Worm (Caenorhabditis elegans) whole organism, L4 larva: ENCODE measurements around the gene ccpp-6.
"Not testable (repeated sequence)": the region's sequence is repeated elsewhere in the genome, so short reads cannot be mapped to it uniquely, and the experiment has no call there.

ENCODE experiments used
- D1046.2 ChIP-seq: fragments of 200-800 bp; sonication (Bioruptor generic); IDR thresholded peaks from 2 replicates; pipeline ENCODE4 v1.3.6; 2022; ENCODE audit warnings: missing genetic modification characterization, missing compliant biosample characterization
- T20F7.1 ChIP-seq: fragments of 200-800 bp; sonication (Bioruptor generic); optimal IDR thresholded peaks from 2 replicates; lab custom pipeline; 2018; ENCODE audit warnings: mild to moderate bottlenecking, missing genetic modification characterization, missing compliant biosample characterization
- T26A8.4 ChIP-seq: fragments of 200-800 bp; sonication (Bioruptor generic); IDR thresholded peaks from 2 replicates; pipeline ENCODE4 v1.3.6; 2022; ENCODE audit warnings: missing genetic modification characterization, missing compliant biosample characterization
- Y48G9A.11 ChIP-seq: fragments of 200-800 bp; sonication (Bioruptor generic); IDR thresholded peaks from 2 replicates; pipeline ENCODE4 v1.3.6; 2022; ENCODE audit warnings: missing genetic modification reagents, missing genetic modification characterization, missing compliant biosample characterization
- ZK337.2 ChIP-seq: fragments of 200-800 bp; sonication (Bioruptor generic); IDR thresholded peaks from 2 replicates; pipeline ENCODE4 v1.3.6; 2022; ENCODE audit warnings: missing genetic modification reagents, missing genetic modification characterization, missing compliant biosample characterization
- aha-1 ChIP-seq: fragments of 150-350 bp; peaks from one replicate; lab custom pipeline; 2014; ENCODE audit warnings: missing biosample characterization, missing genetic modification characterization
- arid-1 ChIP-seq: fragments of 200-800 bp; sonication (Bioruptor generic); conservative IDR thresholded peaks from 2 replicates; pipeline ENCODE4 v1.3.6; 2022; ENCODE audit warnings: missing genetic modification reagents, missing genetic modification characterization, missing compliant biosample characterization
- ceh-20 ChIP-seq: fragments of 200-800 bp; sonication (Bioruptor generic); IDR thresholded peaks from 2 replicates; pipeline ENCODE4 v1.3.6; 2022; ENCODE audit warnings: missing genetic modification reagents, missing genetic modification characterization, missing compliant biosample characterization
- ceh-44 ChIP-seq: fragments of 200-800 bp; sonication (Bioruptor generic); IDR thresholded peaks from 2 replicates; pipeline ENCODE4 v1.3.6; 2022; ENCODE audit warnings: missing genetic modification reagents, missing genetic modification characterization, missing compliant biosample characterization
- ctbp-1 ChIP-seq: fragments of 200-800 bp; sonication (Bioruptor generic); IDR thresholded peaks from 2 replicates; pipeline ENCODE4 v1.3.6; 2022; ENCODE audit warnings: missing genetic modification reagents, missing genetic modification characterization, missing compliant biosample characterization
- daf-16 ChIP-seq, 3 experiments: sonication (generic microtip); optimal IDR thresholded peaks; 2 replicates each; lab custom pipeline; 2016 to 2017; ENCODE audit warnings: missing genetic modification characterization in 3 of 3, missing genetic modification reagents in 3 of 3, mild to moderate bottlenecking in 2 of 3, missing compliant biosample characterization in 2 of 3, missing biosample characterization in 1 of 3, moderate library complexity in 1 of 3
- daf-19 ChIP-seq: fragments of 200-800 bp; sonication (Bioruptor generic); conservative IDR thresholded peaks from 2 replicates; pipeline ENCODE4 v1.3.6; 2022; ENCODE audit warnings: missing genetic modification characterization, missing compliant biosample characterization
- dmd-6 ChIP-seq: fragments of 200-800 bp; sonication (Bioruptor generic); IDR thresholded peaks from 2 replicates; pipeline ENCODE4 v1.3.6; 2022; ENCODE audit warnings: missing genetic modification reagents, missing genetic modification characterization, missing compliant biosample characterization
- dmd-9 ChIP-seq: fragments of 200-800 bp; sonication (Bioruptor generic); IDR thresholded peaks from 2 replicates; pipeline ENCODE4 v1.3.6; 2022; ENCODE audit warnings: missing genetic modification reagents, missing genetic modification characterization, missing compliant biosample characterization
- dpl-1 ChIP-seq: fragments of 150-350 bp; optimal IDR thresholded peaks from 2 replicates; lab custom pipeline; 2014; ENCODE audit warnings: missing biosample characterization, missing genetic modification reagents, missing genetic modification characterization
- duxl-1 ChIP-seq: sonication (generic microtip); optimal IDR thresholded peaks from 2 replicates; lab custom pipeline; 2016; ENCODE audit warnings: mild to moderate bottlenecking, missing genetic modification characterization, moderate library complexity, missing compliant biosample characterization; ENCODE audit not compliant: poor library complexity
- egl-43 ChIP-seq: fragments of 200-800 bp; sonication (Bioruptor generic); IDR thresholded peaks from 2 replicates; pipeline ENCODE4 v1.3.6; 2022; ENCODE audit warnings: missing genetic modification reagents, missing genetic modification characterization, missing compliant biosample characterization
- hif-1 ChIP-seq, 2 experiments: sonication (generic microtip); optimal IDR thresholded peaks; 2 replicates each; lab custom pipeline; 2016 to 2017; ENCODE audit warnings: missing compliant biosample characterization in 2 of 2, missing genetic modification characterization in 2 of 2, missing genetic modification reagents in 2 of 2, missing genotype in 2 of 2, mild to moderate bottlenecking in 1 of 2
- hlh-11 ChIP-seq: fragments of 200-800 bp; sonication (Bioruptor generic); optimal IDR thresholded peaks from 2 replicates; lab custom pipeline; 2018; ENCODE audit warnings: mild to moderate bottlenecking, missing genetic modification characterization, missing compliant biosample characterization
- hlh-30 ChIP-seq: sonication (generic microtip); optimal IDR thresholded peaks from 2 replicates; lab custom pipeline; 2017; ENCODE audit warnings: antibody characterized with exemption, mild to moderate bottlenecking, missing genetic modification characterization, missing compliant biosample characterization; ENCODE audit not compliant: insufficient read depth
- hmg-1.1 ChIP-seq: fragments of 200-800 bp; sonication (Bioruptor generic); IDR thresholded peaks from 2 replicates; pipeline ENCODE4 v1.3.6; 2022; ENCODE audit warnings: missing genetic modification reagents, missing genetic modification characterization, missing compliant biosample characterization
- lim-7 ChIP-seq: fragments of 200-800 bp; sonication (Bioruptor generic); IDR thresholded peaks from 2 replicates; pipeline ENCODE4 v1.3.6; 2022; ENCODE audit warnings: missing genetic modification characterization, missing compliant biosample characterization
- lin-1 ChIP-seq: fragments of 200-800 bp; sonication (Bioruptor generic); IDR thresholded peaks from 2 replicates; pipeline ENCODE4 v1.3.6; 2022; ENCODE audit warnings: missing genetic modification reagents, missing genetic modification characterization, missing compliant biosample characterization
- lin-29 ChIP-seq: fragments of 200-800 bp; sonication (Bioruptor generic); IDR thresholded peaks from 2 replicates; pipeline ENCODE4 v1.3.6; 2022; ENCODE audit warnings: missing genetic modification reagents, missing genetic modification characterization, missing compliant biosample characterization
- lin-38 ChIP-seq: fragments of 200-800 bp; sonication (Bioruptor generic); IDR thresholded peaks from 2 replicates; pipeline ENCODE4 v1.3.6; 2022; ENCODE audit warnings: missing genetic modification reagents, missing genetic modification characterization, missing compliant biosample characterization
- lsy-2 ChIP-seq, 2 experiments: fragments of 150-350 bp in 1 of 2; sonication (generic microtip) in 1 of 2; optimal IDR thresholded peaks; 2 replicates each; lab custom pipeline; 2014 to 2017; ENCODE audit warnings: missing biosample characterization in 2 of 2, missing genetic modification characterization in 2 of 2
- madf-5 ChIP-seq, 2 experiments: fragments of 200-800 bp; sonication (Bioruptor generic); IDR thresholded peaks; 2 replicates each; pipeline ENCODE4 v1.3.6; 2022; ENCODE audit warnings: missing compliant biosample characterization in 2 of 2, missing genetic modification characterization in 2 of 2
- madf-9 ChIP-seq: fragments of 200-800 bp; sonication (Bioruptor generic); conservative IDR thresholded peaks from 2 replicates; pipeline ENCODE4 v1.3.6; 2022; ENCODE audit warnings: missing genetic modification reagents, missing genetic modification characterization, missing compliant biosample characterization
- mdt-29 ChIP-seq: fragments of 200-800 bp; sonication (Bioruptor generic); IDR thresholded peaks from 2 replicates; pipeline ENCODE4 v1.3.6; 2022; ENCODE audit warnings: missing genetic modification reagents, missing genetic modification characterization, missing compliant biosample characterization
- mep-1 ChIP-seq: fragments of 150-350 bp; sonication (generic microtip); optimal IDR thresholded peaks from 3 replicates; lab custom pipeline; 2014; ENCODE audit warnings: missing biosample characterization, missing genetic modification characterization
- mes-2 ChIP-seq: sonication (generic microtip); optimal IDR thresholded peaks from 2 replicates; lab custom pipeline; 2016; ENCODE audit warnings: missing genotype, mild to moderate bottlenecking, missing genetic modification characterization, missing compliant biosample characterization; ENCODE audit not compliant: poor library complexity, severe bottlenecking
- nhr-102 ChIP-seq: sonication (generic microtip); optimal IDR thresholded peaks from 2 replicates; lab custom pipeline; 2016; ENCODE audit warnings: mild to moderate bottlenecking, missing genetic modification characterization, moderate library complexity, missing compliant biosample characterization
- nhr-28 ChIP-seq: fragments of 150-350 bp; optimal IDR thresholded peaks from 2 replicates; lab custom pipeline; 2014; ENCODE audit warnings: missing biosample characterization, missing genetic modification characterization
- nhr-41 ChIP-seq: fragments of 200-800 bp; sonication (Bioruptor generic); IDR thresholded peaks from 2 replicates; pipeline ENCODE4 v1.3.6; 2022; ENCODE audit warnings: missing genetic modification reagents, missing genetic modification characterization, missing compliant biosample characterization
- nhr-42 ChIP-seq: fragments of 200-800 bp; sonication (Bioruptor generic); IDR thresholded peaks from 2 replicates; pipeline ENCODE4 v1.3.6; 2022; ENCODE audit warnings: missing genetic modification characterization, missing compliant biosample characterization
- nhr-48 ChIP-seq: sonication (generic microtip); optimal IDR thresholded peaks from 2 replicates; lab custom pipeline; 2016; ENCODE audit warnings: mild to moderate bottlenecking, missing genetic modification characterization, missing compliant biosample characterization
- nhr-6 ChIP-seq: fragments of 150-350 bp; optimal IDR thresholded peaks from 2 replicates; lab custom pipeline; 2014; ENCODE audit warnings: missing biosample characterization, missing genetic modification characterization
- nhr-77 ChIP-seq: fragments of 150-350 bp; optimal IDR thresholded peaks from 2 replicates; lab custom pipeline; 2014; ENCODE audit warnings: missing biosample characterization, missing genetic modification characterization
- pha-4 ChIP-seq, 2 experiments: fragments of 150-350 bp in 1 of 2; fragments of 200-800 bp in 1 of 2; sonication (Bioruptor generic) in 1 of 2; IDR thresholded peaks in 1 of 2; optimal IDR thresholded peaks in 1 of 2; 2 replicates each; pipeline versions ENCODE4 v1.3.6 to Lab custom; 2014 to 2022; ENCODE audit warnings: missing genetic modification characterization in 2 of 2, missing genetic modification reagents in 2 of 2, missing biosample characterization in 1 of 2, missing compliant biosample characterization in 1 of 2
- php-3 ChIP-seq: fragments of 200-800 bp; sonication (Bioruptor generic); IDR thresholded peaks from 2 replicates; pipeline ENCODE4 v1.3.6; 2022; ENCODE audit warnings: missing genetic modification reagents, missing genetic modification characterization, missing compliant biosample characterization
- rbr-2 ChIP-seq: sonication (generic microtip); optimal IDR thresholded peaks from 2 replicates; lab custom pipeline; 2016; ENCODE audit warnings: missing genotype, missing genetic modification characterization, missing compliant biosample characterization
- saeg-2 ChIP-seq: fragments of 200-800 bp; sonication (Bioruptor generic); IDR thresholded peaks from 2 replicates; pipeline ENCODE4 v1.3.6; 2022; ENCODE audit warnings: missing genetic modification reagents, missing genetic modification characterization, missing compliant biosample characterization
- set-16 ChIP-seq: fragments of 200-800 bp; sonication (Bioruptor generic); IDR thresholded peaks from 2 replicates; pipeline ENCODE4 v1.3.6; 2022; ENCODE audit warnings: missing genetic modification reagents, missing genetic modification characterization, missing compliant biosample characterization
- snpc-1.2 ChIP-seq: fragments of 200-800 bp; sonication (Bioruptor generic); IDR thresholded peaks from 2 replicates; pipeline ENCODE4 v1.3.6; 2022; ENCODE audit warnings: missing genetic modification reagents, missing genetic modification characterization, missing compliant biosample characterization
- tra-1 ChIP-seq: fragments of 200-800 bp; sonication (Bioruptor generic); IDR thresholded peaks from 2 replicates; pipeline ENCODE4 v1.3.6; 2022; ENCODE audit warnings: missing genetic modification reagents, missing genetic modification characterization, missing compliant biosample characterization
- unc-130 ChIP-seq: sonication (generic microtip); optimal IDR thresholded peaks from 2 replicates; lab custom pipeline; 2016; ENCODE audit warnings: missing genetic modification reagents, missing genetic modification characterization, missing compliant biosample characterization
- vab-7 ChIP-seq: fragments of 200-800 bp; sonication (Bioruptor generic); IDR thresholded peaks from 2 replicates; pipeline ENCODE4 v1.3.6; 2022; ENCODE audit warnings: missing genetic modification reagents, missing genetic modification characterization, missing compliant biosample characterization
- zfp-3 ChIP-seq: fragments of 200-800 bp; sonication (Bioruptor generic); conservative IDR thresholded peaks from 2 replicates; pipeline ENCODE4 v1.3.6; 2022; ENCODE audit warnings: missing genetic modification reagents, missing genetic modification characterization, missing compliant biosample characterization

The ccpp-6 gene

DNA sequence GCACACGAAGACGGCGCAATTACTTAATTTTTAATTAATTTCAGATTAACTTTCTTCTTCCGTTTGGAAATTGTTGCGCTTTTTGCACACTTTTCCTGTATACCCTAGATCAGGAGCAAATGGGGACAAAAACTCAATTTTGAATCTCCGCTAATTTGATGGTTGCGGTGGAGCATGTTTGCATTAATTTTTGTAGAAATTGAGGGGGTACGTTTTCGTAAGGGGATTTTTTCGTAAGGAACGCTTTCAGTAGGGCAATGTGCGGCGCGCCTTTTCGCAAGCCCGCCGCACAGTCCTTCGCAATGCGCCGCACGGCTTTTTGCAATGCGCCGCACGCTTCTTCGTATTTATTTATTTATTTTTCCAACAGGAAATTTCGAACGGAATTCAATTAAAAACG lies 40.8 kb downstream of the ccpp-6 start:
- peak; percentile 85; the same call in 1 of the 2 replicates for TF ChIP-seq dmd-9 (GFP tag; lab: Robert Waterston, UW)
- peak; percentile 88 for TF ChIP-seq tra-1 (GFP tag; lab: Robert Waterston, UW)
- TF ChIP-seq unc-130 (GFP tag; lab: Kevin White, UChicago): peak; percentile 15
- TF ChIP-seq madf-5 (GFP tag; IDR thresholded peaks at IDR 0.05; lab: Robert Waterston, UW): peak in 1 of 2 experiments; percentile 86; a peak in 2 of 4 replicates
- peak; percentile 90 for TF ChIP-seq saeg-2 (GFP tag; lab: Robert Waterston, UW)
- peak; percentile 90 for TF ChIP-seq dmd-6
- peak; percentile 83 for TF ChIP-seq lin-29 (GFP tag; lab: Robert Waterston, UW)
- peak; percentile 92 for TF ChIP-seq php-3 (GFP tag; lab: Robert Waterston, UW)
- peak; percentile 84 for TF ChIP-seq arid-1 (GFP tag; lab: Robert Waterston, UW)
- TF ChIP-seq aha-1 (tag; lab: Kevin White, UChicago): peak; percentile 63
- TF ChIP-seq hmg-1.1 (GFP tag; lab: Robert Waterston, UW): peak; percentile 94
- peak; percentile 90 for TF ChIP-seq vab-7 (GFP tag; lab: Robert Waterston, UW)
- peak; percentile 84 for TF ChIP-seq ceh-44 (GFP tag; lab: Robert Waterston, UW)
- peak; percentile 89 for TF ChIP-seq zfp-3 (GFP tag; lab: Robert Waterston, UW)
- TF ChIP-seq ZK337.2: peak; percentile 21; the same call in 1 of the 2 replicates
- peak; percentile 27 for TF ChIP-seq nhr-77 (tag; lab: Kevin White, UChicago)
- TF ChIP-seq T26A8.4 (GFP tag; lab: Robert Waterston, UW): peak; percentile 97
- TF ChIP-seq nhr-41 (GFP tag; lab: Robert Waterston, UW): peak; percentile 56; the same call in 1 of the 2 replicates
- peak; percentile 48 for TF ChIP-seq nhr-28 (tag; lab: Kevin White, UChicago)
- TF ChIP-seq lin-1 (GFP tag; lab: Robert Waterston, UW): peak; percentile 88
- TF ChIP-seq hlh-11 (tag; lab: Kevin White, UChicago): peak; percentile 39
- TF ChIP-seq mes-2 (tag; lab: Kevin White, UChicago): peak; percentile 85
- peak; percentile 93 for TF ChIP-seq ceh-20
- peak; percentile 21 for TF ChIP-seq rbr-2 (tag; lab: Kevin White, UChicago)
- peak; percentile 58 for TF ChIP-seq mep-1
- TF ChIP-seq nhr-6 (tag; lab: Kevin White, UChicago): peak; percentile 41
- TF ChIP-seq nhr-42 (GFP tag; lab: Robert Waterston, UW): peak; percentile 92
- TF ChIP-seq Y48G9A.11 (GFP tag; lab: Robert Waterston, UW): peak; percentile 86
- TF ChIP-seq madf-9: peak; percentile 72
- peak; percentile 83; the same call in 1 of the 2 replicates for TF ChIP-seq D1046.2 (GFP tag; lab: Robert Waterston, UW)
- peak; percentile 99 for TF ChIP-seq lin-38 (GFP tag; lab: Robert Waterston, UW)
- TF ChIP-seq pha-4 (GFP tag; IDR thresholded peaks at IDR 0.05; lab: Robert Waterston, UW): peak; percentile 93
- TF ChIP-seq pha-4 (tag; optimal IDR thresholded peaks at IDR 0.05; lab: Kevin White, UChicago); daf-16 (GFP tag; optimal IDR thresholded peaks at IDR 0.05; lab: Kevin White, UChicago): not testable (repeated sequence)
- peak; percentile 0 for TF ChIP-seq nhr-48 (tag; lab: Kevin White, UChicago)
- peak; percentile 91 for TF ChIP-seq egl-43 (GFP tag; lab: Robert Waterston, UW)
- TF ChIP-seq lsy-2 (tag; optimal IDR thresholded peaks at IDR 0.05; lab: Kevin White, UChicago): peak; percentile 26 to 73
- peak; percentile 95 for TF ChIP-seq ctbp-1 (GFP tag; lab: Robert Waterston, UW)
- peak; percentile 67; the same call in 1 of the 2 replicates for TF ChIP-seq mdt-29 (GFP tag; lab: Robert Waterston, UW)
- TF ChIP-seq hif-1 (tag; optimal IDR thresholded peaks at IDR 0.05; lab: Kevin White, UChicago): peak in 1 of 2 experiments; percentile 12
- TF ChIP-seq T20F7.1: peak; percentile 25
- peak; percentile 59 for TF ChIP-seq lim-7 (GFP tag; lab: Robert Waterston, UW)
- TF ChIP-seq nhr-102 (tag; lab: Kevin White, UChicago): peak; percentile 40
- peak; percentile 65; the same call in 1 of the 2 replicates for TF ChIP-seq set-16 (GFP tag; lab: Robert Waterston, UW)
- peak; percentile 46; the same call in 1 of the 2 replicates for TF ChIP-seq daf-19
- TF ChIP-seq duxl-1 (tag; lab: Kevin White, UChicago): peak; percentile 43
- TF ChIP-seq hlh-30 (tag; lab: Kevin White, UChicago): peak; percentile 8
- peak; percentile 85 for TF ChIP-seq snpc-1.2 (GFP tag; lab: Robert Waterston, UW)
- TF ChIP-seq dpl-1: peak; percentile 78
- peak; percentile 6 for TF ChIP-seq daf-16 (tag; optimal IDR thresholded peaks at IDR 0.05; lab: Kevin White, UChicago)
